Worm (Caenorhabditis elegans) whole organism, L4 larva: ENCODE results near the gene atf-7.
A peak's percentile ranks its signal among the peaks of the same experiment; 100 is the strongest.

ENCODE experiments used
- D1046.2 ChIP-seq: fragments of 200-800 bp; sonication (Bioruptor generic); IDR thresholded peaks from 2 replicates; pipeline ENCODE4 v1.3.6; 2022; ENCODE audit warnings: missing genetic modification characterization, missing compliant biosample characterization
- F44E2.7 ChIP-seq: fragments of 200-800 bp; sonication (Bioruptor generic); IDR thresholded peaks from 2 replicates; pipeline ENCODE4 v2.1.2; 2022; ENCODE audit warnings: missing genetic modification characterization, missing compliant biosample characterization
- F49E8.2 ChIP-seq: sonication (generic microtip); optimal IDR thresholded peaks from 2 replicates; lab custom pipeline; 2016; ENCODE audit warnings: missing compliant biosample characterization, mild to moderate bottlenecking, missing genetic modification characterization, borderline replicate concordance
- T20F7.1 ChIP-seq: fragments of 200-800 bp; sonication (Bioruptor generic); optimal IDR thresholded peaks from 2 replicates; lab custom pipeline; 2018; ENCODE audit warnings: mild to moderate bottlenecking, missing genetic modification characterization, missing compliant biosample characterization
- T26A8.4 ChIP-seq: fragments of 200-800 bp; sonication (Bioruptor generic); IDR thresholded peaks from 2 replicates; pipeline ENCODE4 v1.3.6; 2022; ENCODE audit warnings: missing genetic modification characterization, missing compliant biosample characterization
- ZK546.5 ChIP-seq, 2 experiments: sonication (generic microtip); optimal IDR thresholded peaks; 2 replicates each; lab custom pipeline; 2017; ENCODE audit warnings: missing biosample characterization in 2 of 2, missing genetic modification characterization in 2 of 2
- ama-1 ChIP-seq: fragments of 150-350 bp; optimal IDR thresholded peaks from 2 replicates; lab custom pipeline; 2014; ENCODE audit warnings: inconsistent platforms, mixed read lengths
- ceh-20 ChIP-seq: fragments of 200-800 bp; sonication (Bioruptor generic); IDR thresholded peaks from 2 replicates; pipeline ENCODE4 v1.3.6; 2022; ENCODE audit warnings: missing genetic modification reagents, missing genetic modification characterization, missing compliant biosample characterization
- daf-16 ChIP-seq, 3 experiments: sonication (generic microtip); optimal IDR thresholded peaks; 2 replicates each; lab custom pipeline; 2016 to 2017; ENCODE audit warnings: missing genetic modification characterization in 3 of 3, missing genetic modification reagents in 3 of 3, mild to moderate bottlenecking in 2 of 3, missing compliant biosample characterization in 2 of 3, missing biosample characterization in 1 of 3, moderate library complexity in 1 of 3
- daf-19 ChIP-seq: fragments of 200-800 bp; sonication (Bioruptor generic); conservative IDR thresholded peaks from 2 replicates; pipeline ENCODE4 v1.3.6; 2022; ENCODE audit warnings: missing genetic modification characterization, missing compliant biosample characterization
- dmd-6 ChIP-seq: fragments of 200-800 bp; sonication (Bioruptor generic); IDR thresholded peaks from 2 replicates; pipeline ENCODE4 v1.3.6; 2022; ENCODE audit warnings: missing genetic modification reagents, missing genetic modification characterization, missing compliant biosample characterization
- dpl-1 ChIP-seq: fragments of 150-350 bp; optimal IDR thresholded peaks from 2 replicates; lab custom pipeline; 2014; ENCODE audit warnings: missing biosample characterization, missing genetic modification reagents, missing genetic modification characterization
- duxl-1 ChIP-seq: sonication (generic microtip); optimal IDR thresholded peaks from 2 replicates; lab custom pipeline; 2016; ENCODE audit warnings: mild to moderate bottlenecking, missing genetic modification characterization, moderate library complexity, missing compliant biosample characterization; ENCODE audit not compliant: poor library complexity
- dve-1 ChIP-seq: sonication (generic microtip); optimal IDR thresholded peaks from 2 replicates; lab custom pipeline; 2017; ENCODE audit warnings: antibody characterized with exemption, mild to moderate bottlenecking, missing genetic modification characterization, missing compliant biosample characterization; ENCODE audit not compliant: insufficient read depth
- gei-8 ChIP-seq: fragments of 200-800 bp; sonication (Bioruptor generic); optimal IDR thresholded peaks from 2 replicates; lab custom pipeline; 2018; ENCODE audit warnings: mild to moderate bottlenecking, missing genetic modification characterization, missing compliant biosample characterization
- hlh-11 ChIP-seq: fragments of 200-800 bp; sonication (Bioruptor generic); optimal IDR thresholded peaks from 2 replicates; lab custom pipeline; 2018; ENCODE audit warnings: mild to moderate bottlenecking, missing genetic modification characterization, missing compliant biosample characterization
- lin-15B ChIP-seq: fragments of 150-350 bp; sonication (generic microtip); optimal IDR thresholded peaks from 3 replicates; lab custom pipeline; 2014; ENCODE audit warnings: missing biosample characterization, missing genetic modification characterization
- lir-3 ChIP-seq: sonication (generic microtip); optimal IDR thresholded peaks from 2 replicates; lab custom pipeline; 2016; ENCODE audit warnings: mild to moderate bottlenecking, missing genetic modification characterization, missing compliant biosample characterization
- lsy-2 ChIP-seq, 2 experiments: fragments of 150-350 bp in 1 of 2; sonication (generic microtip) in 1 of 2; optimal IDR thresholded peaks; 2 replicates each; lab custom pipeline; 2014 to 2017; ENCODE audit warnings: missing biosample characterization in 2 of 2, missing genetic modification characterization in 2 of 2
- mep-1 ChIP-seq: fragments of 150-350 bp; sonication (generic microtip); optimal IDR thresholded peaks from 3 replicates; lab custom pipeline; 2014; ENCODE audit warnings: missing biosample characterization, missing genetic modification characterization
- mes-2 ChIP-seq: sonication (generic microtip); optimal IDR thresholded peaks from 2 replicates; lab custom pipeline; 2016; ENCODE audit warnings: missing genotype, mild to moderate bottlenecking, missing genetic modification characterization, missing compliant biosample characterization; ENCODE audit not compliant: poor library complexity, severe bottlenecking
- mxl-2 ChIP-seq: fragments of 200-800 bp; sonication (Bioruptor generic); conservative IDR thresholded peaks from 2 replicates; pipeline ENCODE4 v1.3.6; 2022; ENCODE audit warnings: missing genetic modification reagents, missing genetic modification characterization, missing compliant biosample characterization
- mxl-3 ChIP-seq: fragments of 200-800 bp; sonication (Bioruptor generic); optimal IDR thresholded peaks from 2 replicates; lab custom pipeline; 2018; ENCODE audit warnings: mild to moderate bottlenecking, missing genetic modification characterization, missing compliant biosample characterization
- nhr-102 ChIP-seq: sonication (generic microtip); optimal IDR thresholded peaks from 2 replicates; lab custom pipeline; 2016; ENCODE audit warnings: mild to moderate bottlenecking, missing genetic modification characterization, moderate library complexity, missing compliant biosample characterization
- nhr-28 ChIP-seq: fragments of 150-350 bp; optimal IDR thresholded peaks from 2 replicates; lab custom pipeline; 2014; ENCODE audit warnings: missing biosample characterization, missing genetic modification characterization
- nhr-48 ChIP-seq: sonication (generic microtip); optimal IDR thresholded peaks from 2 replicates; lab custom pipeline; 2016; ENCODE audit warnings: mild to moderate bottlenecking, missing genetic modification characterization, missing compliant biosample characterization
- nhr-6 ChIP-seq: fragments of 150-350 bp; optimal IDR thresholded peaks from 2 replicates; lab custom pipeline; 2014; ENCODE audit warnings: missing biosample characterization, missing genetic modification characterization
- nhr-77 ChIP-seq: fragments of 150-350 bp; optimal IDR thresholded peaks from 2 replicates; lab custom pipeline; 2014; ENCODE audit warnings: missing biosample characterization, missing genetic modification characterization
- php-3 ChIP-seq: fragments of 200-800 bp; sonication (Bioruptor generic); IDR thresholded peaks from 2 replicates; pipeline ENCODE4 v1.3.6; 2022; ENCODE audit warnings: missing genetic modification reagents, missing genetic modification characterization, missing compliant biosample characterization
- pqm-1 ChIP-seq: sonication (generic microtip); optimal IDR thresholded peaks from 2 replicates; lab custom pipeline; 2017; ENCODE audit warnings: missing biosample characterization, missing genetic modification characterization
- spr-3 ChIP-seq: fragments of 200-800 bp; sonication (Bioruptor generic); optimal IDR thresholded peaks from 2 replicates; lab custom pipeline; 2018; ENCODE audit warnings: mild to moderate bottlenecking, missing genetic modification characterization, missing compliant biosample characterization
- zfp-3 ChIP-seq: fragments of 200-800 bp; sonication (Bioruptor generic); conservative IDR thresholded peaks from 2 replicates; pipeline ENCODE4 v1.3.6; 2022; ENCODE audit warnings: missing genetic modification reagents, missing genetic modification characterization, missing compliant biosample characterization

atf-7 gene

ce11 chrIII:4498938-4499337, at the start of gene atf-7, which contains the start of gene C07G2.5:
Gene atf-7 (minus strand): TSS chrIII:4499045.
Gene C07G2.5 (minus strand): TSS chrIII:4499038.
- TF ChIP-seq ama-1 (lab: Kevin White, UChicago) = peak; percentile 85
- TF ChIP-seq lin-15B (tag; lab: Kevin White, UChicago) = no peak

DNA sequence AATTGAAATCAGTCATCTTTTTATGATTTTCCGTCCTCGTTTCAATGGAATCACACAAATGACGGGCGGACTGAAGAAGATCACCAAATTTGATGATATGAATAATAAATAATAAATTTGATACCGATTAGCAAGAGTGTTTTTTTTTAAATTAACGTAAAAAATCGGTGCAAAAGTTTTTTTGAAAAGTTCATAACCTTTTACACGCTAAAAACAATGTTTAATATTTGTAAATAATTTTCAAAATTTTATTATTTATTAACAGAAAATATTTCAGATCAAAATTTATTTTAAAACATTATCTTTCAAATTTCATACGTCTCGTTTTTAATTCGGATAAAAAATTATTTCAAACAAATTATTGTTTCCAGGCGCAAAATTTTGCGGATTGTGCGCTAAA, 46.1 kb upstream of the atf-7 start, which contains the start of gene M88.3:
Gene M88.3, minus strand, starts transcription at position 101 of the 400 bp plus-strand sequence.
- no peak for TF ChIP-seq spr-3 (GFP tag; lab: Kevin White, UChicago)
- TF ChIP-seq ZK546.5 (tag; optimal IDR thresholded peaks at IDR 0.05; lab: Kevin White, UChicago) = no peak
- no peak for TF ChIP-seq ceh-20 (GFP tag; lab: Robert Waterston, UW)
- TF ChIP-seq F49E8.2 (tag; lab: Kevin White, UChicago) = no peak
- no peak for TF ChIP-seq T26A8.4 (GFP tag; lab: Robert Waterston, UW)
- no peak for TF ChIP-seq daf-19
- TF ChIP-seq mxl-3 (GFP tag; lab: Kevin White, UChicago) = no peak

DNA sequence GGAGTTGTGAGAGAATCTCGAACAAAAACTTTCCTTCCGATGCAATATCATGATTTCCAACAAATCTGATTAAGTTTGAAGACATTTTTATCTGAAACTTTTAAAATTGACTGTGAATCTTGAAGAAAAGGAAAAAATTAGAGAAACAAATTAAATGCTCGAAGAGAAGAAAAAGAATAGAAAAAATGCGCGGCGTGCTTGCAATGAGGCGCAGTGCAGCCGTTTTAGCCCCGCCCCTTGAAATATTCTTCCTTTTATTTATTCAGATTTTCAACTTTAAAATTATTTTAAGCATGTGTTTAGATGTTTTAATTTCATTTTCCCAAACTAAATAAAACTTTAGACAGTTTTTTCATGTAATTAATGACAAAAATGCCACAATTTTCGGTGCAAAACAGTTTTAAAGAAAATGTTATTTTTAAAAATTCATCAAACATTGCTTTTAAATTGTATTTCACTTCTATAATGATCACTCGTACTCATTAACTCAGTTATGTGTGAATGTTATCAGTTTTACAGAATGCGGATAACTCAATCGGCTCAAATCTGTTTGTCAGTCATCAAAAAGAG, 43.6 kb upstream of the atf-7 start, which contains the start of the genes mrps-34 and cisd-3.1:
Gene mrps-34, minus strand, starts transcription at position 91 of the 570 bp plus-strand sequence.
Gene cisd-3.1, plus strand, starts transcription at position 520 of the 570 bp plus-strand sequence.
- TF ChIP-seq gei-8 (GFP tag; lab: Kevin White, UChicago) = no peak
- no peak for TF ChIP-seq zfp-3 (GFP tag; lab: Robert Waterston, UW)
- TF ChIP-seq php-3 (GFP tag; lab: Robert Waterston, UW) = no peak
- peak in 1 of 2 experiments; percentile 46 for TF ChIP-seq lsy-2 (tag; optimal IDR thresholded peaks at IDR 0.05; lab: Kevin White, UChicago)
- TF ChIP-seq mep-1 (tag; lab: Kevin White, UChicago) = peak; percentile 20
- no peak for TF ChIP-seq F44E2.7 (GFP tag; lab: Robert Waterston, UW)
- no peak for TF ChIP-seq lin-15B (tag; lab: Kevin White, UChicago)
- TF ChIP-seq dpl-1 = peak; percentile 25
- TF ChIP-seq lir-3 (tag; lab: Kevin White, UChicago) = no peak
- TF ChIP-seq mes-2 = peak; percentile 54

DNA sequence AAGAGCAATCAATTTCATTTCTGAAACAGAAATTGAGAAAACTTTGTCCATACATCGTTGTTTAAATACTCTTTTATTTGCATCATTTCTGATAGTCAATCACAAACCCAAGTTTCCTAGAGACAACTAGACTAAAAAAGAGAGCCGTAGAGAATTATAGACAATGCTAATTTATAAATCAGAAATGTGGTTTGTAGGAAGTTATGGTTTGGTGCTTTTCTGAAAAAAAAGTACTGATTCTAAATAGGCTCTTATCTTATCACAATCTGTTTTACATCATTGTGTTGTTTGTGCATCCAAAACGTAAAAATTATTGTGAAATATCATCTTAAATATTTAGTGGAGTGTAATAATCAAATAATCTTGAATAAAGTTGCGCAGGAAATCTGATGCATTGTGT, 41.8 kb upstream of the atf-7 start, which contains the start of gene ugt-62:
Gene ugt-62, minus strand, starts transcription at position 20 of the 400 bp plus-strand sequence.
- TF ChIP-seq dve-1 (peak; percentile 82), nhr-77 (tag; lab: Kevin White, UChicago) (peak; percentile 80), nhr-6 (tag; lab: Kevin White, UChicago) (no peak), nhr-28 (peak; percentile 89), mes-2 (peak; percentile 9), nhr-48 (tag; lab: Kevin White, UChicago) (peak; percentile 57), php-3 (GFP tag; lab: Robert Waterston, UW) (peak; percentile 71), daf-16 (GFP tag; optimal IDR thresholded peaks at IDR 0.05; lab: Kevin White, UChicago) (no peak), daf-16 (tag; optimal IDR thresholded peaks at IDR 0.05; lab: Kevin White, UChicago) (peak; percentile 86), dmd-6 (peak; percentile 84), pqm-1 (tag; lab: Kevin White, UChicago) (peak; percentile 99), duxl-1 (tag; lab: Kevin White, UChicago) (no peak), D1046.2 (GFP tag; lab: Robert Waterston, UW) (no peak), T20F7.1 (GFP tag; lab: Kevin White, UChicago) (peak; percentile 53), nhr-102 (tag; lab: Kevin White, UChicago) (peak; percentile 26), mxl-2 (GFP tag; lab: Robert Waterston, UW) (no peak), hlh-11 (peak; percentile 76)
